Worm (Caenorhabditis elegans) whole organism, L4 larva: ENCODE data around the gene cht-5.

Source experiments
- ama-1 ChIP-seq: fragments of 150-350 bp; optimal IDR thresholded peaks from 2 replicates; lab custom pipeline; 2014; ENCODE audit warnings: inconsistent platforms, mixed read lengths
- dmd-8 ChIP-seq: fragments of 200-800 bp; sonication (Bioruptor generic); IDR thresholded peaks from 2 replicates; pipeline ENCODE4 v1.3.6; 2022; ENCODE audit warnings: missing genetic modification characterization, missing compliant biosample characterization
- hif-1 ChIP-seq, 2 experiments: sonication (generic microtip); optimal IDR thresholded peaks; 2 replicates each; lab custom pipeline; 2016 to 2017; ENCODE audit warnings: missing compliant biosample characterization in 2 of 2, missing genetic modification characterization in 2 of 2, missing genetic modification reagents in 2 of 2, missing genotype in 2 of 2, mild to moderate bottlenecking in 1 of 2
- hlh-30 ChIP-seq: sonication (generic microtip); optimal IDR thresholded peaks from 2 replicates; lab custom pipeline; 2017; ENCODE audit warnings: antibody characterized with exemption, mild to moderate bottlenecking, missing genetic modification characterization, missing compliant biosample characterization; ENCODE audit not compliant: insufficient read depth
- mes-2 ChIP-seq: sonication (generic microtip); optimal IDR thresholded peaks from 2 replicates; lab custom pipeline; 2016; ENCODE audit warnings: missing genotype, mild to moderate bottlenecking, missing genetic modification characterization, missing compliant biosample characterization; ENCODE audit not compliant: poor library complexity, severe bottlenecking
- skn-1 ChIP-seq: fragments of 150-350 bp; optimal IDR thresholded peaks from 2 replicates; lab custom pipeline; 2014; ENCODE audit warnings: missing biosample characterization, missing genetic modification characterization
- unc-62 ChIP-seq, 3 experiments: fragments of 150-350 bp in 1 of 3; sonication (generic microtip); optimal IDR thresholded peaks in 2 of 3; peaks in 1 of 3; 1 replicate in 1 of 3; 2 replicates in 2 of 3; lab custom pipeline; 2014 to 2017; ENCODE audit warnings: missing biosample characterization in 3 of 3, missing genetic modification characterization in 3 of 3, missing genetic modification reagents in 3 of 3, missing genotype in 1 of 3
- ztf-11 ChIP-seq: fragments of 150-350 bp; optimal IDR thresholded peaks from 2 replicates; lab custom pipeline; 2014; ENCODE audit warnings: missing biosample characterization, missing genetic modification characterization

- TF ChIP-seq hif-1 (tag; optimal IDR thresholded peaks at IDR 0.05; lab: Kevin White, UChicago) = no peak
- TF ChIP-seq skn-1 = no peak
- no peak for TF ChIP-seq hlh-30
- TF ChIP-seq dmd-8 = no peak
- peak; percentile 21 for TF ChIP-seq mes-2
- TF ChIP-seq ztf-11 (tag; lab: Kevin White, UChicago) = no peak
- no peak for TF ChIP-seq ama-1 (lab: Kevin White, UChicago)
- TF ChIP-seq unc-62 (GFP tag; optimal IDR thresholded peaks at IDR 0.05 in 1 of 2; lab: Kevin White, UChicago) = no peak
- TF ChIP-seq unc-62 (tag; optimal IDR thresholded peaks at IDR 0.05; lab: Kevin White, UChicago) = no peak
These were observed 19.8 kb downstream of the cht-5 start, which contains the start of the genes C08B6.18, wdr-20 and C08B6.8 for ce11 chrV:10134077-10134693.
